Fruit fly (Drosophila melanogaster) whole organism, embryonic: Measurements from ENCODE around the gene CG6236.

Experiments used
- Aef1 ChIP-seq: fragments of 200-800 bp; sonication (Bioruptor generic); IDR thresholded peaks from 3 replicates; pipeline ENCODE4 v1.3.6; 2022; ENCODE audit warnings: missing biosample characterization, missing genetic modification characterization
- Bdp1 ChIP-seq: fragments of 200-800 bp; sonication (Bioruptor generic); optimal IDR thresholded peaks from 3 replicates; lab custom pipeline; 2016; ENCODE audit warnings: missing biosample characterization, missing genetic modification characterization
- Blimp-1 ChIP-seq: fragments of 200-800 bp; sonication (Bioruptor generic); optimal IDR thresholded peaks from 3 replicates; lab custom pipeline; 2018; ENCODE audit warnings: missing biosample characterization, missing genetic modification characterization, mild to moderate bottlenecking, moderate library complexity, missing genetic modification reagents
- CG10267 ChIP-seq: fragments of 200-800 bp; sonication (Bioruptor generic); optimal IDR thresholded peaks from 2 replicates; lab custom pipeline; 2018; ENCODE audit warnings: missing biosample characterization, mild to moderate bottlenecking, missing genetic modification characterization, moderate library complexity
- CG11085 ChIP-seq: fragments of 200-800 bp; sonication (Bioruptor generic); IDR thresholded peaks from 2 replicates; pipeline ENCODE4 v1.3.6; 2022; ENCODE audit warnings: missing biosample characterization, missing genetic modification characterization
- CG11247 ChIP-seq: fragments of 200-800 bp; sonication (Bioruptor generic); IDR thresholded peaks from 2 replicates; pipeline ENCODE4 v1.3.6; 2022; ENCODE audit warnings: missing biosample characterization, missing genetic modification characterization
- CG11696 ChIP-seq: fragments of 200-800 bp; sonication (Bioruptor generic); IDR thresholded peaks from 2 replicates; pipeline ENCODE4 v1.3.6; 2022; ENCODE audit warnings: missing biosample characterization, missing genetic modification characterization
- CG12219 ChIP-seq: fragments of 200-800 bp; sonication (Bioruptor generic); optimal IDR thresholded peaks from 3 replicates; lab custom pipeline; 2018; ENCODE audit warnings: missing biosample characterization, mild to moderate bottlenecking, missing genetic modification characterization
- CG13287 ChIP-seq: fragments of 200-800 bp; sonication (Bioruptor generic); IDR thresholded peaks from 2 replicates; pipeline ENCODE4 v1.3.6; 2022; ENCODE audit warnings: missing biosample characterization, missing genetic modification characterization; ENCODE audit not compliant: partially characterized antibody
- CG15514 ChIP-seq: fragments of 200-800 bp; sonication (Bioruptor generic); optimal IDR thresholded peaks from 3 replicates; lab custom pipeline; 2017; ENCODE audit warnings: missing biosample characterization, missing genetic modification characterization, mild to moderate bottlenecking, moderate library complexity, missing genetic modification reagents
- CG16779 ChIP-seq: fragments of 200-800 bp; sonication (Bioruptor generic); IDR thresholded peaks from 2 replicates; pipeline ENCODE4 v1.3.6; 2022; ENCODE audit warnings: missing biosample characterization, missing genetic modification characterization
- CG16863 ChIP-seq: fragments of 200-800 bp; sonication (Bioruptor generic); optimal IDR thresholded peaks from 3 replicates; lab custom pipeline; 2016; ENCODE audit warnings: missing biosample characterization, missing genetic modification characterization
- CG2202 ChIP-seq: fragments of 200-800 bp; sonication (Bioruptor generic); optimal IDR thresholded peaks from 2 replicates; lab custom pipeline; 2018; ENCODE audit warnings: missing biosample characterization, mild to moderate bottlenecking, missing genetic modification characterization
- CG33213 ChIP-seq: fragments of 200-800 bp; sonication (Bioruptor generic); optimal IDR thresholded peaks from 3 replicates; lab custom pipeline; 2016; ENCODE audit warnings: missing biosample characterization, missing genetic modification characterization
- CG4617 ChIP-seq: fragments of 200-800 bp; sonication (Bioruptor generic); optimal IDR thresholded peaks from 3 replicates; lab custom pipeline; 2016; ENCODE audit warnings: missing biosample characterization, missing genetic modification characterization, borderline replicate concordance
- CG4820 ChIP-seq: fragments of 200-800 bp; sonication (Bioruptor generic); optimal IDR thresholded peaks from 3 replicates; lab custom pipeline; 2016; ENCODE audit warnings: missing biosample characterization, missing genetic modification characterization
- CG6175 ChIP-seq: fragments of 200-800 bp; sonication (Bioruptor generic); IDR thresholded peaks from 3 replicates; pipeline ENCODE4 v1.3.6; 2022; ENCODE audit warnings: missing biosample characterization, missing genetic modification characterization
- CG6854 ChIP-seq: fragments of 200-800 bp; sonication (Bioruptor generic); optimal IDR thresholded peaks from 3 replicates; lab custom pipeline; 2017; ENCODE audit warnings: missing biosample characterization, mild to moderate bottlenecking, missing genetic modification characterization
- CG7372 ChIP-seq: fragments of 200-800 bp; sonication (Bioruptor generic); IDR thresholded peaks from 2 replicates; pipeline ENCODE4 v1.3.6; 2022; ENCODE audit warnings: missing biosample characterization, missing genetic modification characterization
- CG9437 ChIP-seq: fragments of 200-800 bp; sonication (Bioruptor generic); optimal IDR thresholded peaks from 2 replicates; lab custom pipeline; 2018; ENCODE audit warnings: missing biosample characterization, mild to moderate bottlenecking, missing genetic modification characterization
- CG9797 ChIP-seq: fragments of 200-800 bp; sonication (Bioruptor generic); optimal IDR thresholded peaks from 3 replicates; lab custom pipeline; 2018; ENCODE audit warnings: missing biosample characterization, mild to moderate bottlenecking, missing genetic modification characterization
- CTCF ChIP-seq: fragments of 200-800 bp; sonication (Bioruptor generic); optimal IDR thresholded peaks from 2 replicates; lab custom pipeline; 2017; ENCODE audit warnings: missing biosample characterization, mild to moderate bottlenecking, missing genetic modification characterization, moderate library complexity
- D19B ChIP-seq: fragments of 200-800 bp; sonication (Bioruptor generic); optimal IDR thresholded peaks from 2 replicates; lab custom pipeline; 2017; ENCODE audit warnings: missing biosample characterization, mild to moderate bottlenecking, missing genetic modification characterization
- Deaf1 ChIP-seq: fragments of 200-800 bp; optimal IDR thresholded peaks from 3 replicates; lab custom pipeline; 2019; ENCODE audit warnings: missing biosample characterization, mild to moderate bottlenecking, missing genetic modification characterization, moderate library complexity
- Dip2 ChIP-seq: fragments of 200-800 bp; sonication (Bioruptor generic); IDR thresholded peaks from 2 replicates; pipeline ENCODE4 v1.3.6; 2022; ENCODE audit warnings: missing biosample characterization, missing genetic modification characterization
- Doc2 ChIP-seq: fragments of 200-800 bp; sonication (Bioruptor generic); IDR thresholded peaks from 2 replicates; pipeline ENCODE4 v1.3.6; 2022; ENCODE audit warnings: missing biosample characterization, missing genetic modification characterization
- Ets97D ChIP-seq: fragments of 200-800 bp; sonication (Bioruptor generic); optimal IDR thresholded peaks from 3 replicates; lab custom pipeline; 2016; ENCODE audit warnings: missing biosample characterization, missing genetic modification characterization
- HLH3B ChIP-seq: fragments of 200-800 bp; sonication (Bioruptor generic); IDR thresholded peaks from 2 replicates; pipeline ENCODE4 v1.3.6; 2022; ENCODE audit warnings: missing biosample characterization, missing genetic modification characterization
- HmgZ ChIP-seq: fragments of 200-800 bp; sonication (Bioruptor generic); optimal IDR thresholded peaks from 2 replicates; lab custom pipeline; 2018; ENCODE audit warnings: missing biosample characterization, mild to moderate bottlenecking, missing genetic modification characterization
- Hr51 ChIP-seq, 2 experiments: fragments of 200-800 bp; sonication (Bioruptor generic); optimal IDR thresholded peaks; 2 replicates in 1 of 2; 3 replicates in 1 of 2; lab custom pipeline; 2016 to 2018; ENCODE audit warnings: missing biosample characterization in 2 of 2, missing genetic modification characterization in 2 of 2, mild to moderate bottlenecking in 1 of 2, moderate library complexity in 1 of 2
- Hsf ChIP-seq: fragments of 200-800 bp; sonication (Bioruptor generic); optimal IDR thresholded peaks from 3 replicates; lab custom pipeline; 2016; ENCODE audit warnings: missing biosample characterization, missing genetic modification characterization
- Lim3 ChIP-seq: fragments of 200-800 bp; sonication (Bioruptor generic); IDR thresholded peaks from 2 replicates; pipeline ENCODE4 v1.3.6; 2022; ENCODE audit warnings: missing biosample characterization, missing genetic modification characterization
- Mad ChIP-seq: fragments of 200-800 bp; sonication (Bioruptor generic); optimal IDR thresholded peaks from 2 replicates; lab custom pipeline; 2016; ENCODE audit warnings: missing biosample characterization, missing genetic modification characterization
- NC2α ChIP-seq: fragments of 200-800 bp; sonication (Bioruptor generic); optimal IDR thresholded peaks from 2 replicates; lab custom pipeline; 2016; ENCODE audit warnings: missing biosample characterization, missing genetic modification characterization
- Pdp1 ChIP-seq, 2 experiments: fragments of 200-800 bp; sonication (Bioruptor generic); optimal IDR thresholded peaks; 3 replicates each; lab custom pipeline; 2016; ENCODE audit warnings: missing biosample characterization in 2 of 2, missing genetic modification characterization in 2 of 2, mild to moderate bottlenecking in 1 of 2, moderate library complexity in 1 of 2
- Rx ChIP-seq: fragments of 200-800 bp; sonication (Bioruptor generic); IDR thresholded peaks from 2 replicates; pipeline ENCODE4 v1.3.6; 2022; ENCODE audit warnings: missing biosample characterization, missing genetic modification characterization
- Spps ChIP-seq: fragments of 200-800 bp; sonication (Bioruptor generic); optimal IDR thresholded peaks from 2 replicates; lab custom pipeline; 2018; ENCODE audit warnings: missing biosample characterization, mild to moderate bottlenecking, missing genetic modification characterization
- Taf1 ChIP-seq: fragments of 200-800 bp; sonication (Bioruptor generic); IDR thresholded peaks from 2 replicates; pipeline ENCODE4 v1.3.6; 2022; ENCODE audit warnings: missing biosample characterization, missing genetic modification characterization
- YL-1 ChIP-seq: fragments of 200-800 bp; sonication (Bioruptor generic); optimal IDR thresholded peaks from 3 replicates; lab custom pipeline; 2017; ENCODE audit warnings: missing biosample characterization, mild to moderate bottlenecking, missing genetic modification characterization
- aop ChIP-seq: fragments of 200-800 bp; sonication (Bioruptor generic); IDR thresholded peaks from 2 replicates; pipeline ENCODE4 v1.3.6; 2022; ENCODE audit warnings: missing biosample characterization, missing genetic modification characterization
- ara ChIP-seq: fragments of 200-800 bp; sonication (Bioruptor generic); IDR thresholded peaks from 2 replicates; pipeline ENCODE4 v1.3.6; 2022; ENCODE audit warnings: missing biosample characterization, missing genetic modification characterization
- cato ChIP-seq: fragments of 200-800 bp; sonication (Bioruptor generic); optimal IDR thresholded peaks from 2 replicates; lab custom pipeline; 2016; ENCODE audit warnings: missing biosample characterization, missing genetic modification characterization, borderline replicate concordance
- dati ChIP-seq: fragments of 200-800 bp; sonication (Bioruptor generic); IDR thresholded peaks from 2 replicates; pipeline ENCODE4 v1.3.6; 2022; ENCODE audit warnings: missing biosample characterization, missing genetic modification characterization
- dm ChIP-seq: fragments of 200-800 bp; sonication (Bioruptor generic); optimal IDR thresholded peaks from 3 replicates; lab custom pipeline; 2016; ENCODE audit warnings: missing biosample characterization, missing genetic modification characterization
- eve ChIP-seq, 2 experiments: fragments of >200 bp; optimal IDR thresholded peaks; 2 replicates each; lab custom pipeline; 2017; ENCODE audit warnings: missing biosample characterization in 2 of 2, missing genetic modification characterization in 2 of 2
- fd96Cb ChIP-seq: fragments of 200-800 bp; sonication (Bioruptor generic); optimal IDR thresholded peaks from 2 replicates; lab custom pipeline; 2018; ENCODE audit warnings: missing biosample characterization, mild to moderate bottlenecking, missing genetic modification characterization, moderate library complexity
- grau ChIP-seq: fragments of 200-800 bp; optimal IDR thresholded peaks from 3 replicates; lab custom pipeline; 2019; ENCODE audit warnings: missing biosample characterization, mild to moderate bottlenecking, missing genetic modification characterization, moderate library complexity
- hth ChIP-seq: fragments of >200 bp; optimal IDR thresholded peaks from 2 replicates; lab custom pipeline; 2017; ENCODE audit warnings: inconsistent platforms
- kay ChIP-seq: fragments of 200-800 bp; sonication (Bioruptor generic); optimal IDR thresholded peaks from 2 replicates; lab custom pipeline; 2016; ENCODE audit warnings: missing biosample characterization, missing genetic modification characterization
- klu ChIP-seq: fragments of 200-800 bp; sonication (Bioruptor generic); IDR thresholded peaks from 2 replicates; pipeline ENCODE4 v1.3.6; 2022; ENCODE audit warnings: missing biosample characterization, missing genetic modification characterization
- lab ChIP-seq: fragments of 200-800 bp; sonication (Bioruptor generic); optimal IDR thresholded peaks from 3 replicates; lab custom pipeline; 2017; ENCODE audit warnings: missing biosample characterization, missing genetic modification characterization, mild to moderate bottlenecking, moderate library complexity, missing genetic modification reagents
- peb ChIP-seq: fragments of 200-800 bp; sonication (Bioruptor generic); IDR thresholded peaks from 2 replicates; pipeline ENCODE4 v1.3.6; 2022; ENCODE audit warnings: missing biosample characterization, missing genetic modification characterization
- slp2 ChIP-seq: fragments of 200-800 bp; sonication (Bioruptor generic); optimal IDR thresholded peaks from 2 replicates; lab custom pipeline; 2016; ENCODE audit warnings: missing biosample characterization, missing genetic modification characterization
- tx ChIP-seq: fragments of 200-800 bp; sonication (Bioruptor generic); optimal IDR thresholded peaks from 2 replicates; lab custom pipeline; 2016; ENCODE audit warnings: missing biosample characterization, missing genetic modification characterization

The CG6236 gene

dm6 chr3R:15330472-15330871, 2.4 kb upstream of the CG6236 start, which contains the start of gene mRpL9 (continued):
- TF ChIP-seq CG9437 (GFP tag; lab: Kevin White, UChicago) (peak; percentile 90), fd96Cb (tag; lab: Kevin White, UChicago) (no peak), peb (no peak), Taf1 (no peak), CG33213 (GFP tag; lab: Kevin White, UChicago) (no peak), cato (GFP tag; lab: Kevin White, UChicago) (no peak), Bdp1 (GFP tag; lab: Kevin White, UChicago) (no peak), CG6854 (no peak), CG7372 (GFP tag; lab: Robert Waterston, UW) (no peak), Hsf (GFP tag; lab: Kevin White, UChicago) (no peak), CG11247 (GFP tag; lab: Robert Waterston, UW) (no peak), CG10267 (peak; percentile 47), ara (no peak), tx (GFP tag; lab: Kevin White, UChicago) (no peak), hth (lab: Kevin White, UChicago) (no peak), CTCF (GFP tag; lab: Kevin White, UChicago) (peak; percentile 26), YL-1 (GFP tag; lab: Kevin White, UChicago) (peak; percentile 58), Pdp1 (GFP tag; optimal IDR thresholded peaks at IDR 0.05; lab: Kevin White, UChicago) (peak in 1 of 2 experiments; percentile 93), CG2202 (tag; lab: Kevin White, UChicago) (no peak), Ets97D (GFP tag; lab: Kevin White, UChicago) (peak; percentile 44), grau (peak; percentile 39), Deaf1 (no peak), klu (no peak), Spps (tag; lab: Kevin White, UChicago) (no peak), D19B (GFP tag; lab: Kevin White, UChicago) (no peak), CG12219 (no peak), slp2 (no peak), CG11085 (GFP tag; lab: Robert Waterston, UW) (no peak), CG16863 (GFP tag; lab: Kevin White, UChicago) (no peak), Rx (GFP tag; lab: Robert Waterston, UW) (no peak), CG11696 (GFP tag; lab: Robert Waterston, UW) (no peak), CG4617 (peak; percentile 76), Aef1 (no peak), NC2α (GFP tag; lab: Kevin White, UChicago) (no peak), Dip2 (GFP tag; lab: Robert Waterston, UW) (no peak), CG4820 (GFP tag; lab: Kevin White, UChicago) (no peak), lab (GFP tag; lab: Kevin White, UChicago) (no peak), kay (no peak), dati (no peak), HLH3B (GFP tag; lab: Robert Waterston, UW) (no peak), Hr51 (GFP tag; optimal IDR thresholded peaks at IDR 0.05; lab: Kevin White, UChicago) (no peak), eve (GFP tag; optimal IDR thresholded peaks at IDR 0.05; lab: Kevin White, UChicago) (no peak), CG9797 (GFP tag; lab: Kevin White, UChicago) (no peak), CG13287 (GFP tag; lab: Robert Waterston, UW) (no peak), Blimp-1 (GFP tag; lab: Kevin White, UChicago) (no peak), CG6175 (GFP tag; lab: Robert Waterston, UW) (no peak), Lim3 (GFP tag; lab: Robert Waterston, UW) (no peak), Mad (GFP tag; lab: Kevin White, UChicago) (peak; percentile 22), HmgZ (peak; percentile 58), aop (GFP tag; lab: Robert Waterston, UW) (no peak), Doc2 (GFP tag; lab: Robert Waterston, UW) (no peak), CG15514 (peak; percentile 52), dm (no peak), CG16779 (no peak)
